8 worm cellular contexts compared by ENCODE assay signal in the genomic region with DNA sequence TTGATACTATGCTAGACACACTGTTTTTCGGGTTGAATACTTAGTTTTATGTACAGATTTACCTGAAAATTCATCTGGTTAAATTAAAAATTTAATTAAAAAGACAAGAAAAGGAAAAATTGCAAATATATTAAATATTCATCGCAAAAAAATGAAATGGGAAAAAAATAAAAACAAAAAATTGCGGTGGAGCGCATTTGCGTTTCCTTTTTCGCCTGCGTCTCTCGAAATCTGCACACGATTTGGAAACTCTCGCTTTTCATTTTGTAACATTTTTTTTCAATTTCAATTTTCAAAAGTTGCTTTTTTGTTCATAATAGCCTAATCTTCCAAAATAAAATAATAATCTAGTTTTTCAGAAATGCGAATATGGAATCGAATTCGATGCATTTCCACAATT.
TF ChIP-seq lines count a peak whose summit lies in the region.

Gene F19F10.11 (minus strand): TSS at position 68 of the 400 bp plus-strand sequence.
Gene C50E3.5 (plus strand): TSS at position 360 of the 400 bp plus-strand sequence.

TF ChIP-seq in whole organism, L1 larva, 84 proteins besides CTCF, POLR2A, EP300 and RAD21 (continues in another document):
- TF ChIP-seq egl-27 (tag; optimal IDR thresholded peaks at IDR 0.05; lab: Kevin White, UChicago) (no peak), irx-1 (tag; optimal IDR thresholded peaks at IDR 0.05; lab: Kevin White, UChicago) (peak; percentile 42), nhr-19 (GFP tag; conservative IDR thresholded peaks at IDR 0.05; lab: Robert Waterston, UW) (peak; percentile 66), C34B4.2 (tag; optimal IDR thresholded peaks at IDR 0.05; lab: Kevin White, UChicago) (no peak), rnt-1 (tag; optimal IDR thresholded peaks at IDR 0.05; lab: Kevin White, UChicago) (peak; percentile 57), fkh-8 (tag; optimal IDR thresholded peaks at IDR 0.05; lab: Kevin White, UChicago) (no peak), hpl-2 (GFP tag; optimal IDR thresholded peaks at IDR 0.05; lab: Kevin White, UChicago) (no peak), nhr-12 (tag; optimal IDR thresholded peaks at IDR 0.05; lab: Kevin White, UChicago) (no peak), vab-15 (tag; optimal IDR thresholded peaks at IDR 0.05; lab: Kevin White, UChicago) (no peak), zag-1 (tag; optimal IDR thresholded peaks at IDR 0.05; lab: Kevin White, UChicago) (no peak), unc-86 (tag; optimal IDR thresholded peaks at IDR 0.05; lab: Kevin White, UChicago) (peak; percentile 64)

TF ChIP-seq in whole organism, L2 larva, 48 proteins besides CTCF, POLR2A, EP300 and RAD21 (continues in another document):
- no peak for TF ChIP-seq skn-1 (tag; optimal IDR thresholded peaks at IDR 0.05; lab: Kevin White, UChicago)
- no peak for TF ChIP-seq R02D3.7 (tag; optimal IDR thresholded peaks at IDR 0.05; lab: Kevin White, UChicago)
- no peak for TF ChIP-seq nhr-23 (tag; optimal IDR thresholded peaks at IDR 0.05; lab: Kevin White, UChicago)
- TF ChIP-seq nhr-77 (tag; optimal IDR thresholded peaks at IDR 0.05; lab: Kevin White, UChicago) = no peak
- TF ChIP-seq dmd-4 (tag; optimal IDR thresholded peaks at IDR 0.05; lab: Kevin White, UChicago) = no peak
- TF ChIP-seq F13H6.1 (tag; optimal IDR thresholded peaks at IDR 0.05; lab: Kevin White, UChicago) = peak; percentile 35
- no peak for TF ChIP-seq ztf-11 (tag; optimal IDR thresholded peaks at IDR 0.05; lab: Kevin White, UChicago)
- TF ChIP-seq unc-62 (GFP tag; optimal IDR thresholded peaks at IDR 0.05; lab: Kevin White, UChicago) = no peak
- no peak for TF ChIP-seq blmp-1 (tag; optimal IDR thresholded peaks at IDR 0.05; lab: Kevin White, UChicago; ENCODE audit: insufficient read depth)
- no peak for TF ChIP-seq elt-1 (tag; optimal IDR thresholded peaks at IDR 0.05; lab: Kevin White, UChicago)
- TF ChIP-seq elt-3 (tag; optimal IDR thresholded peaks at IDR 0.05; lab: Kevin White, UChicago) = no peak

TF ChIP-seq in whole organism, L3 larva, 47 proteins besides CTCF, POLR2A, EP300 and RAD21:
- TF ChIP-seq nfya-1 (tag; optimal IDR thresholded peaks at IDR 0.05; lab: Kevin White, UChicago; ENCODE audit: insufficient read depth) = peak; percentile 70
- TF ChIP-seq unc-62 (GFP tag; optimal IDR thresholded peaks at IDR 0.05; lab: Kevin White, UChicago) = no peak
- TF ChIP-seq pha-4 (tag; optimal IDR thresholded peaks at IDR 0.05; lab: Kevin White, UChicago) = peak; percentile 79
- TF ChIP-seq snpc-4 (tag; optimal IDR thresholded peaks at IDR 0.05; lab: Kevin White, UChicago) = peak; percentile 44
- TF ChIP-seq hmg-11 (tag; optimal IDR thresholded peaks at IDR 0.05; lab: Kevin White, UChicago) = peak; percentile 74
- peak; percentile 7 for TF ChIP-seq elt-2 (tag; optimal IDR thresholded peaks at IDR 0.05; lab: Kevin White, UChicago)
- TF ChIP-seq lin-15B (tag; optimal IDR thresholded peaks at IDR 0.05; lab: Kevin White, UChicago) = peak; percentile 70
- TF ChIP-seq nhr-43 (tag; optimal IDR thresholded peaks at IDR 0.05; lab: Kevin White, UChicago; ENCODE audit: poor library complexity, severe bottlenecking) = peak; percentile 42
- TF ChIP-seq fkh-10 (GFP tag; optimal IDR thresholded peaks at IDR 0.05; lab: Kevin White, UChicago) = no peak
- TF ChIP-seq nhr-23 (tag; optimal IDR thresholded peaks at IDR 0.05; lab: Kevin White, UChicago) = peak; percentile 43
TF ChIP-seq in whole organism, L3 larva: peak in this region for 8.

TF ChIP-seq in whole organism, L4 larva, 104 proteins besides CTCF, POLR2A, EP300 and RAD21 (continues in another document):
- TF ChIP-seq nhr-28 (tag; optimal IDR thresholded peaks at IDR 0.05; lab: Kevin White, UChicago) (peak; percentile 37), mes-2 (tag; optimal IDR thresholded peaks at IDR 0.05; lab: Kevin White, UChicago; ENCODE audit: poor library complexity, severe bottlenecking) (peak; percentile 73), jun-1 (tag; optimal IDR thresholded peaks at IDR 0.05; lab: Kevin White, UChicago) (no peak), nhr-41 (GFP tag; IDR thresholded peaks at IDR 0.05; lab: Robert Waterston, UW) (no peak), cey-2 (tag; optimal IDR thresholded peaks at IDR 0.05; lab: Kevin White, UChicago; ENCODE audit: borderline replicate concordance, insufficient read depth) (no peak), vab-7 (GFP tag; IDR thresholded peaks at IDR 0.05; lab: Robert Waterston, UW) (no peak), rbr-2 (tag; optimal IDR thresholded peaks at IDR 0.05; lab: Kevin White, UChicago) (peak; percentile 30), lir-3 (tag; optimal IDR thresholded peaks at IDR 0.05; lab: Kevin White, UChicago) (no peak), dpl-1 (GFP tag; optimal IDR thresholded peaks at IDR 0.05; lab: Kevin White, UChicago) (peak; percentile 43), ZK546.5 (tag; optimal IDR thresholded peaks at IDR 0.05; lab: Kevin White, UChicago) (no peak), snpc-1.2 (GFP tag; IDR thresholded peaks at IDR 0.05; lab: Robert Waterston, UW) (no peak)

TF ChIP-seq in whole organism, early embryonic, 17 proteins besides CTCF, POLR2A, EP300 and RAD21:
- TF ChIP-seq ets-7 (tag; optimal IDR thresholded peaks at IDR 0.05; lab: Kevin White, UChicago) (no peak), F13C5.2 (tag; optimal IDR thresholded peaks at IDR 0.05; lab: Kevin White, UChicago) (peak; percentile 34)

TF ChIP-seq in whole organism, late embryonic, 69 proteins besides CTCF, POLR2A, EP300 and RAD21:
- TF ChIP-seq ceh-14 (tag; optimal IDR thresholded peaks at IDR 0.05; lab: Kevin White, UChicago) = peak; percentile 6
- TF ChIP-seq pax-1 (tag; optimal IDR thresholded peaks at IDR 0.05; lab: Kevin White, UChicago) = no peak

TF ChIP-seq in whole organism, mixed stage, embryonic, 35 proteins besides CTCF, POLR2A, EP300 and RAD21:
- peak; percentile 20 for TF ChIP-seq ces-1 (GFP tag; optimal IDR thresholded peaks at IDR 0.05; lab: Kevin White, UChicago)
- TF ChIP-seq unc-39 (tag; optimal IDR thresholded peaks at IDR 0.05; lab: Kevin White, UChicago) = no peak
- TF ChIP-seq M03D4.4 (tag; optimal IDR thresholded peaks at IDR 0.05; lab: Kevin White, UChicago) = no peak
- no peak for TF ChIP-seq elt-1 (tag; optimal IDR thresholded peaks at IDR 0.05; lab: Kevin White, UChicago; ENCODE audit: borderline replicate concordance, insufficient read depth)
- peak; percentile 5 for TF ChIP-seq lsy-2 (tag; optimal IDR thresholded peaks at IDR 0.05; lab: Kevin White, UChicago)
- TF ChIP-seq mep-1 (tag; optimal IDR thresholded peaks at IDR 0.05; lab: Kevin White, UChicago) = peak; percentile 52
- no peak for TF ChIP-seq snpc-4 (tag; optimal IDR thresholded peaks at IDR 0.05; lab: Kevin White, UChicago)
- no peak for TF ChIP-seq hlh-1 (tag; optimal IDR thresholded peaks at IDR 0.05; lab: Kevin White, UChicago)
- no peak for TF ChIP-seq bed-3 (GFP tag; optimal IDR thresholded peaks at IDR 0.05; lab: Kevin White, UChicago)
- no peak for TF ChIP-seq elt-3 (tag; optimal IDR thresholded peaks at IDR 0.05; lab: Kevin White, UChicago)
- TF ChIP-seq blmp-1 (tag; optimal IDR thresholded peaks at IDR 0.05; lab: Kevin White, UChicago) = no peak
- no peak for TF ChIP-seq nhr-237 (tag; optimal IDR thresholded peaks at IDR 0.05; lab: Kevin White, UChicago)

TF ChIP-seq in whole organism, young adult, 124 proteins besides CTCF, POLR2A, EP300 and RAD21:
- TF ChIP-seq snpc-4 (GFP tag; optimal IDR thresholded peaks at IDR 0.05; lab: Kevin White, UChicago) (no peak), snpc-4 (tag; optimal IDR thresholded peaks at IDR 0.05; lab: Kevin White, UChicago) (peak in 3 of 4 experiments; percentile 12 to 34 (median 18)), snpc-1.1 (tag; optimal IDR thresholded peaks at IDR 0.05; lab: Kevin White, UChicago; ENCODE audit: insufficient read depth) (peak; percentile 12), mcd-1 (GFP tag; IDR thresholded peaks at IDR 0.05; lab: Robert Waterston, UW) (peak; percentile 95), ztf-18 (tag; optimal IDR thresholded peaks at IDR 0.05; lab: Kevin White, UChicago) (peak; percentile 29), F57C9.4 (tag; optimal IDR thresholded peaks at IDR 0.05; lab: Kevin White, UChicago) (no peak), lsl-1 (GFP tag; optimal IDR thresholded peaks at IDR 0.05; lab: Kevin White, UChicago) (peak; percentile 28), ztf-25 (GFP tag; IDR thresholded peaks at IDR 0.05; lab: Robert Waterston, UW) (no peak), attf-5 (GFP tag; optimal IDR thresholded peaks at IDR 0.05; lab: Kevin White, UChicago) (peak; percentile 91), hmg-1.2 (GFP tag; IDR thresholded peaks at IDR 0.05; lab: Robert Waterston, UW) (peak; percentile 98), snpc-3.4 (tag; optimal IDR thresholded peaks at IDR 0.05; lab: Kevin White, UChicago) (peak; percentile 35), snpc-1.3 (tag; optimal IDR thresholded peaks at IDR 0.05; lab: Kevin White, UChicago; ENCODE audit: insufficient read depth) (peak; percentile 60), F23B12.7 (tag; optimal IDR thresholded peaks at IDR 0.05; lab: Kevin White, UChicago; ENCODE audit: insufficient read depth) (peak; percentile 45), lin-35 (GFP tag; optimal IDR thresholded peaks at IDR 0.05; lab: Kevin White, UChicago) (peak in 1 of 3 experiments; percentile 50), mel-28 (tag; optimal IDR thresholded peaks at IDR 0.05; lab: Kevin White, UChicago; ENCODE audit: borderline replicate concordance) (no peak), ceh-58 (GFP tag; IDR thresholded peaks at IDR 0.05; lab: Robert Waterston, UW) (no peak), madf-6 (GFP tag; IDR thresholded peaks at IDR 0.05; lab: Robert Waterston, UW) (peak; percentile 60), lin-54 (GFP tag; optimal IDR thresholded peaks at IDR 0.05; lab: Kevin White, UChicago) (peak; percentile 30), zim-3 (tag; optimal IDR thresholded peaks at IDR 0.05; lab: Kevin White, UChicago) (no peak), dox-1 (GFP tag; IDR thresholded peaks at IDR 0.05; lab: Robert Waterston, UW) (0 out of 2 replicates have a peak, but pooled peaks have one; percentile 27), madf-8 (GFP tag; conservative IDR thresholded peaks at IDR 0.05; lab: Robert Waterston, UW) (no peak), egl-44 (GFP tag; IDR thresholded peaks at IDR 0.05; lab: Robert Waterston, UW) (no peak)
